Worm (Caenorhabditis elegans): Measurements from ENCODE around the gene hsp-4.

The hsp-4 gene

ce11 chrII:7337469-7337893 lies 15.0 kb downstream of the hsp-4 start (continued):
- TF ChIP-seq cebp-2 (GFP tag; IDR thresholded peaks at IDR 0.05) (no peak), lsl-1 (GFP tag; optimal IDR thresholded peaks at IDR 0.05) (no peak), F49E8.2 (tag; optimal IDR thresholded peaks at IDR 0.05; ENCODE audit: insufficient read depth) (no peak), F10E7.11 (tag; optimal IDR thresholded peaks at IDR 0.05) (no peak), rec-8 (tag; optimal IDR thresholded peaks at IDR 0.05) (no peak), K12H6.12 (tag; optimal IDR thresholded peaks at IDR 0.05) (peak; percentile 74), akir-1 (GFP tag; optimal IDR thresholded peaks at IDR 0.05) (no peak), egl-44 (GFP tag; IDR thresholded peaks at IDR 0.05) (no peak)

- TF ChIP-seq fkh-3 (tag; optimal IDR thresholded peaks at IDR 0.05) (no peak), dox-1 (GFP tag; IDR thresholded peaks at IDR 0.05) (no peak), bed-1 (GFP tag; IDR thresholded peaks at IDR 0.05) (no peak), unc-130 (GFP tag; optimal IDR thresholded peaks at IDR 0.05) (no peak), D2030.7 (GFP tag; IDR thresholded peaks at IDR 0.05) (no peak), nhr-120 (GFP tag; IDR thresholded peaks at IDR 0.05) (no peak)
These were observed 21.2 kb downstream of the hsp-4 start, which contains the start of gene npax-1 for ce11 chrII:7331224-7331623. TSS of gene npax-1 (minus strand) at chrII:7331324.

ce11 chrII:7326997-7327396 lies 25.4 kb downstream of the hsp-4 start:
- TF ChIP-seq F57A8.1 (GFP tag; optimal IDR thresholded peaks at IDR 0.05) (no peak), sdz-38 (tag; optimal IDR thresholded peaks at IDR 0.05) (no peak), nfya-1 (tag; optimal IDR thresholded peaks at IDR 0.05; ENCODE audit: borderline replicate concordance, insufficient read depth) (no peak), akir-1 (GFP tag; optimal IDR thresholded peaks at IDR 0.05) (no peak), ceh-91 (GFP tag; IDR thresholded peaks at IDR 0.05) (no peak), lin-26 (GFP tag; IDR thresholded peaks at IDR 0.05) (no peak), ceh-27 (GFP tag; optimal IDR thresholded peaks at IDR 0.05) (peak; percentile 1), rpc-1 (optimal IDR thresholded peaks at IDR 0.05) (no peak), rpc-1 (tag; optimal IDR thresholded peaks at IDR 0.05) (no peak), mxl-1 (tag; optimal IDR thresholded peaks at IDR 0.05) (no peak), B0261.1 (tag; optimal IDR thresholded peaks at IDR 0.05) (no peak), zfh-2 (GFP tag; conservative IDR thresholded peaks at IDR 0.05) (peak; percentile 90), bed-2 (GFP tag; IDR thresholded peaks at IDR 0.05) (0 out of 2 replicates have a peak, but pooled peaks have one; percentile 20), lin-40 (tag; optimal IDR thresholded peaks at IDR 0.05) (peak; percentile 48), nhr-179 (tag; optimal IDR thresholded peaks at IDR 0.05) (no peak), K12H6.12 (tag; optimal IDR thresholded peaks at IDR 0.05) (peak; percentile 59), rcor-1 (GFP tag; IDR thresholded peaks at IDR 0.05) (no peak), F10E7.11 (tag; optimal IDR thresholded peaks at IDR 0.05) (no peak), zim-3 (tag; optimal IDR thresholded peaks at IDR 0.05) (peak; percentile 18), egrh-3 (GFP tag; IDR thresholded peaks at IDR 0.05) (0 out of 2 replicates have a peak, but pooled peaks have one; percentile 48), ztf-3 (GFP tag; optimal IDR thresholded peaks at IDR 0.05) (no peak), hmg-1.2 (GFP tag; IDR thresholded peaks at IDR 0.05) (0 out of 2 replicates have a peak, but pooled peaks have one; percentile 12), D2030.7 (GFP tag; IDR thresholded peaks at IDR 0.05) (no peak), let-607 (tag; optimal IDR thresholded peaks at IDR 0.05) (no peak), K11D2.4 (GFP tag; IDR thresholded peaks at IDR 0.05) (no peak)

ce11 chrII:7326199-7326598 lies 26.2 kb downstream of the hsp-4 start:
- no peak for TF ChIP-seq zfh-2 (GFP tag; conservative IDR thresholded peaks at IDR 0.05)
- no peak for TF ChIP-seq unc-62 (GFP tag; optimal IDR thresholded peaks at IDR 0.05)
- TF ChIP-seq ekl-4 (GFP tag; IDR thresholded peaks at IDR 0.05) = no peak
- no peak for TF ChIP-seq ceh-91 (GFP tag; IDR thresholded peaks at IDR 0.05)
- no peak for TF ChIP-seq tbp1 (GFP tag; optimal IDR thresholded peaks at IDR 0.05)
- TF ChIP-seq somi-1 (GFP tag; optimal IDR thresholded peaks at IDR 0.05) = no peak
- no peak for TF ChIP-seq pha-4 (tag; optimal IDR thresholded peaks at IDR 0.05)
- TF ChIP-seq attf-5 (GFP tag; optimal IDR thresholded peaks at IDR 0.05) = no peak
- no peak for TF ChIP-seq nhr-80 (tag; optimal IDR thresholded peaks at IDR 0.05)
- no peak for TF ChIP-seq ceh-58 (GFP tag; IDR thresholded peaks at IDR 0.05)
- no peak for TF ChIP-seq die-1 (tag; optimal IDR thresholded peaks at IDR 0.05)
- no peak for TF ChIP-seq F57C9.4 (tag; optimal IDR thresholded peaks at IDR 0.05)
- no peak for TF ChIP-seq him-1 (tag; optimal IDR thresholded peaks at IDR 0.05)

All from whole organism, young adult.